Fruit fly (Drosophila melanogaster) whole organism, adult: ENCODE results near the gene CG15322.

Experiments used
- CG11617 ChIP-seq: fragments of 200-800 bp; sonication (Bioruptor generic); optimal IDR thresholded peaks from 2 replicates; lab custom pipeline; 2017; ENCODE audit warnings: mild to moderate bottlenecking, missing biosample characterization, missing genetic modification reagents, missing genetic modification characterization
- CG12768 ChIP-seq: fragments of 200-800 bp; sonication (Bioruptor generic); optimal IDR thresholded peaks from 2 replicates; lab custom pipeline; 2017; ENCODE audit warnings: missing biosample characterization, missing genetic modification characterization, mild to moderate bottlenecking, moderate library complexity, missing genetic modification reagents
- CG14711 ChIP-seq: fragments of 200-800 bp; sonication (Bioruptor generic); optimal IDR thresholded peaks from 2 replicates; lab custom pipeline; 2018; ENCODE audit warnings: missing biosample characterization, mild to moderate bottlenecking, missing genetic modification characterization, moderate library complexity
- CG1620 ChIP-seq: fragments of 200-800 bp; sonication (Bioruptor generic); optimal IDR thresholded peaks from 2 replicates; lab custom pipeline; 2016; ENCODE audit warnings: missing biosample characterization, missing genetic modification characterization
- CG33017 ChIP-seq: fragments of 200-800 bp; sonication (Bioruptor generic); optimal IDR thresholded peaks from 2 replicates; lab custom pipeline; 2018; ENCODE audit warnings: missing biosample characterization, mild to moderate bottlenecking, missing genetic modification characterization, moderate library complexity
- CG5204 ChIP-seq: fragments of 200-800 bp; sonication (Bioruptor generic); optimal IDR thresholded peaks from 2 replicates; lab custom pipeline; 2016; ENCODE audit warnings: missing biosample characterization, missing genetic modification characterization
- CG7045 ChIP-seq: fragments of 200-800 bp; sonication (Bioruptor generic); optimal IDR thresholded peaks from 2 replicates; lab custom pipeline; 2017; ENCODE audit warnings: missing biosample characterization, mild to moderate bottlenecking, missing genetic modification characterization
- CG7101 ChIP-seq: fragments of 200-800 bp; sonication (Bioruptor generic); optimal IDR thresholded peaks from 2 replicates; lab custom pipeline; 2018; ENCODE audit warnings: missing biosample characterization, mild to moderate bottlenecking, missing genetic modification characterization, moderate library complexity
- Clk ChIP-seq: fragments of 200-800 bp; sonication (Bioruptor generic); optimal IDR thresholded peaks from 2 replicates; lab custom pipeline; 2017; ENCODE audit warnings: missing biosample characterization, missing genetic modification characterization
- Crg-1 ChIP-seq: fragments of 200-800 bp; sonication (Bioruptor generic); optimal IDR thresholded peaks from 2 replicates; lab custom pipeline; 2016; ENCODE audit warnings: missing biosample characterization, missing genetic modification characterization
- Hr96 ChIP-seq: fragments of 200-800 bp; sonication (Bioruptor generic); optimal IDR thresholded peaks from 2 replicates; lab custom pipeline; 2016; ENCODE audit warnings: missing biosample characterization, missing genetic modification characterization
- Mnt ChIP-seq: fragments of 200-800 bp; sonication (Bioruptor generic); optimal IDR thresholded peaks from 2 replicates; lab custom pipeline; 2016; ENCODE audit warnings: missing biosample characterization, mild to moderate bottlenecking, missing genetic modification characterization
- bab1 ChIP-seq: fragments of 200-800 bp; sonication (Bioruptor generic); optimal IDR thresholded peaks from 3 replicates; lab custom pipeline; 2019; ENCODE audit warnings: missing biosample characterization, mild to moderate bottlenecking, missing genetic modification characterization, moderate library complexity
- cic ChIP-seq: fragments of 200-800 bp; sonication (Bioruptor generic); optimal IDR thresholded peaks from 2 replicates; lab custom pipeline; 2017; ENCODE audit warnings: missing biosample characterization, mild to moderate bottlenecking, missing genetic modification characterization, moderate library complexity
- cnc ChIP-seq, 2 experiments: fragments of >200 bp; optimal IDR thresholded peaks; 2 replicates each; lab custom pipeline; 2017
- kay ChIP-seq: fragments of 200-800 bp; sonication (Bioruptor generic); peaks from one replicate; lab custom pipeline; 2016; ENCODE audit warnings: missing biosample characterization, missing genetic modification characterization, borderline replicate concordance
- ovo ChIP-seq: fragments of 200-800 bp; sonication (Bioruptor generic); optimal IDR thresholded peaks from 2 replicates; lab custom pipeline; 2016; ENCODE audit warnings: missing biosample characterization, missing genetic modification characterization
- pad ChIP-seq: fragments of 200-800 bp; sonication (Bioruptor generic); optimal IDR thresholded peaks from 3 replicates; lab custom pipeline; 2017; ENCODE audit warnings: missing biosample characterization, missing genetic modification characterization, mild to moderate bottlenecking, moderate library complexity, missing genetic modification reagents
- tj ChIP-seq: fragments of 200-800 bp; sonication (Bioruptor generic); optimal IDR thresholded peaks from 3 replicates; lab custom pipeline; 2017; ENCODE audit warnings: missing biosample characterization, mild to moderate bottlenecking, missing genetic modification characterization, moderate library complexity
- toe ChIP-seq: fragments of 200-800 bp; sonication (Bioruptor generic); optimal IDR thresholded peaks from 2 replicates; lab custom pipeline; 2016; ENCODE audit warnings: missing biosample characterization, missing genetic modification characterization

Gene CG15322

DNA sequence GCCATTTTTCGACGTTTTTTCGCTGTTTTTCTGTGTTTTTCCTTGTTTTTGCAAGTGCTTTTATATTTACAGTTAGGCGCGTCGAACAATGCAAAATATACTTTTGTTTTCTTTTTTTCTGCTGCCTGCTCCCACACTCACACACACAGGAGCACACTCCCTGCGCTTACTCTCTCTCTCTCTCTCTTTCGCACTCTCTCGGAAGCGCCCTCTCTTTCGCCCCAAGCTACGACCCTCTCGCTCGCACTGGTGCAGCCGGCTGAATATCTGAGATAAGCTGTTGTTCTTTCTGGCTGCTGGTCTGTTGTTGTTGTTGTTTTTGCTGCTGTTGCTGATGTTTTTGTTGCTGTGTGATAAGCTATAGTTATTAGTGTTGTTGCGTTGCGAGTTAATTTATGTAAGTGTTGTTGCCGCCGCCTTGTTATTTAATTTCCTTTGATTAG, 25.6 kb downstream of the CG15322 start:
- TF ChIP-seq CG1620 (GFP tag; lab: Kevin White, UChicago) (no peak), Hr96 (GFP tag; lab: Kevin White, UChicago) (no peak), tj (peak; percentile 34), CG5204 (GFP tag; lab: Kevin White, UChicago) (no peak), toe (GFP tag; lab: Kevin White, UChicago) (no peak), CG7045 (GFP tag; lab: Kevin White, UChicago) (no peak), cic (GFP tag; lab: Kevin White, UChicago) (no peak), Clk (GFP tag; lab: Kevin White, UChicago) (no peak), pad (peak; percentile 24), CG33017 (tag; lab: Kevin White, UChicago) (no peak), CG7101 (tag; lab: Kevin White, UChicago) (no peak), Mnt (GFP tag; lab: Kevin White, UChicago) (no peak), Crg-1 (GFP tag; lab: Kevin White, UChicago) (no peak), ovo (peak; percentile 70), bab1 (GFP tag; lab: Kevin White, UChicago) (peak; percentile 16), cnc (optimal IDR thresholded peaks at IDR 0.05; lab: Kevin White, UChicago) (no peak), CG14711 (no peak), kay (GFP tag; lab: Kevin White, UChicago) (no peak), CG12768 (no peak), CG11617 (peak; percentile 4)

DNA sequence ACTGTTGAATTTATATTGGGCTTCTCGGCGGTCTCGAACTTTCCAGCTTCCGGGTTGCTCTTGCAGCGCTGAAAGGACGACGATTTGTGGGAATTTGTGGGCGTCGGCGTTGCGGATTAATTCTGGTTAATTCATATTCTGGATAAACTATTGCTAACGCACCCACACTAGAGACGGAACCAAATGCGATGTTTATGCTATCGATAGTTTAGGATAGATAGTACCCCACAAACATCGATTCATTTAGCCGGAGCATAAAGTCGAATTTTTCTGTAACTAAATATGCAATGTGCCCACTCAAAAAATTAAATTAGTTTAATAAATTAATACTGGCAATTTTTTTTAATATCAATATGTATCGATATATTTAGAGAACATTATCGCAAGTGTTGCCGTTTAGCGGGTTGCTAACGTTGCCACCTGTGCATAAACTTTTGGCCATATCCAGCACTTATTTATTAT, 26.3 kb downstream of the CG15322 start, which contains the start of gene Rab35:
TSS of gene Rab35 (minus strand) at position 194 of the 462 bp plus-strand sequence.
- TF ChIP-seq cnc (optimal IDR thresholded peaks at IDR 0.05; lab: Kevin White, UChicago) (no peak), CG7045 (GFP tag; lab: Kevin White, UChicago) (no peak), CG5204 (GFP tag; lab: Kevin White, UChicago) (peak; percentile 17), cic (GFP tag; lab: Kevin White, UChicago) (no peak), CG1620 (GFP tag; lab: Kevin White, UChicago) (peak; percentile 74), pad (peak; percentile 35), CG12768 (no peak), Clk (GFP tag; lab: Kevin White, UChicago) (no peak), Crg-1 (GFP tag; lab: Kevin White, UChicago) (peak; percentile 30), Mnt (GFP tag; lab: Kevin White, UChicago) (peak; percentile 14), CG7101 (tag; lab: Kevin White, UChicago) (peak; percentile 5), bab1 (GFP tag; lab: Kevin White, UChicago) (peak; percentile 2), tj (no peak), CG11617 (no peak), Hr96 (GFP tag; lab: Kevin White, UChicago) (no peak), toe (GFP tag; lab: Kevin White, UChicago) (peak; percentile 50), ovo (no peak), kay (GFP tag; lab: Kevin White, UChicago) (no peak), CG33017 (tag; lab: Kevin White, UChicago) (no peak), CG14711 (peak; percentile 9)

DNA sequence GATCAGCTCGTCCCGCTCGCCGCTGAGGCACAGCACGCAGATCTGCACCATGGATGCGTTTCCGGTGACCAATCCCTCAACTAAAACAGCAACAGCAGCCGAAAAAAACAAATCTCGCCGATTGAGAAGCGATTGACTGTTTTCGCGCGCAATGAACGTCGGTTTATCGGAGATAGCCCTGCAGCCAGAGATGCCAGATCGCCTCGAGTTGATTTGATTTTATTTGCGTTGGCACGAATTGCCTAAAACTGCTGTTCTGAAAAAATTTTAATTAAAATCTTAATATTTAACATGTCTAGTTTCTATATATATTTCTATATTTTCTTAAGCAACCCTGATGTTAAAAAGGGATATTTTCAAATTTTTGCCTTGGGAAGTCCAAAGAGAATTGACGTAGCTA, 29.2 kb downstream of the CG15322 start:
- TF ChIP-seq CG14711 (no peak), Mnt (GFP tag; lab: Kevin White, UChicago) (no peak), CG33017 (tag; lab: Kevin White, UChicago) (no peak), cic (GFP tag; lab: Kevin White, UChicago) (no peak), bab1 (GFP tag; lab: Kevin White, UChicago) (no peak), CG5204 (GFP tag; lab: Kevin White, UChicago) (no peak), cnc (optimal IDR thresholded peaks at IDR 0.05; lab: Kevin White, UChicago) (no peak), tj (no peak), ovo (no peak), Crg-1 (GFP tag; lab: Kevin White, UChicago) (no peak)

DNA sequence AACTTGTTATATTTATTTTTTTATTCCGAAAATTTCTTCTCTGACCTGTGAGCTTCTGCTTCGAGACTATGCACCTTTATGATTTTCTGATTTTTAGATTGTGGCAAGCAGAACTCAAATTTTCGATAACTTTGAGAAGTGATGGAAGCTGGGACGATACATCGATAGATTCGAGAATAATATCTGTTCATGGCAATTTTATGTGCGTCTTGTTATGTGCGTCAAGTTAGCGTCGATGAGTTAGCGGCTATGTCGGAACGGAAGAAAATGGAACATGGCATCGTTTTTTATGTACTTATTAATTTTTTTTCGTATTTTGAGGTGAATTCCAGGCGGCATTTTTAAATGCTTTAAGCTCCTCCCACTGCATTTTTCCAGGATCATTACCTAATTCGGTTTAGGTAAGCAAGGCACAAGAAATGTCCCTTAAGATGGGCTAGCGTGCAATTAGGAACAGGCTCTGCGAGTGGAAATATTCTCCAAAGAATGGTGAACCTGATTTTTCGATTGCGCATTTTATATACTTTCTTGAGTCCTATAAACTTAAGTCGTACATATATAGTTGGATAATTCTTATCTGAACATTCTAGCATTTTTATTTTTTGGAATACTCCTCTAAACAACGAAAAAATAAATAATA, 32.5 kb downstream of the CG15322 start, which contains the start of gene Phf7:
TSS of gene Phf7 (minus strand) at position 58 of the 640 bp plus-strand sequence.
- TF ChIP-seq bab1 (GFP tag; lab: Kevin White, UChicago) (no peak), Clk (GFP tag; lab: Kevin White, UChicago) (no peak), CG12768 (no peak)

DNA sequence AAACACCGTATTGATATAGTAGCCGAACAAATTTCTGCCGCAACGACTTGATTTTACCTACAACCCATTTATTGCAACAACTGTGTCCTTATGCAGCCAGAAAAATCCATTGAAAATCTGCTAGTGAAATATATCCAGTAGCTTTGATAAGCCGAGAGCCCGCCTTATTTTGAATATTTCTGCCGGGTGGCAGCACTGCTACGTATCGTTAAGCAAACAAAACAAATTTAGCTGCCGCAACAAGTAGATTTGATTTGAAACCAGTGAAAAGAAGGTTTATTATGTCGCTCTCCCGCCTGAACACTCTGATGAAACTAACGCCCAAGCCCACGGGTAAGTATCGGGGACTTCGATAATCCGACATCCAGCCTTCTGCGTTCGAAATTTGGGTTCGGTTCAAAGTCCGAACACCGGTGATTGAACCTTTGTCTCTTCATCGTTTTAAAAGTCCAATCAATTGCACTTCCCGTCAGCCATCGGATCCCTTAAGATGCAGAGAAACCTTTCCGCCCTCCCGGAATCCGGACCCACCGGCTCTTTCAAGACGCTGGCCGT, 33.2 kb downstream of the CG15322 start, which contains the start of gene CG9577:
TSS of gene CG9577 (plus strand) at position 190 of the 555 bp plus-strand sequence.
- TF ChIP-seq cnc (optimal IDR thresholded peaks at IDR 0.05; lab: Kevin White, UChicago) = no peak
- TF ChIP-seq CG11617 = no peak
- TF ChIP-seq bab1 (GFP tag; lab: Kevin White, UChicago) = peak; percentile 9
- no peak for TF ChIP-seq ovo
- TF ChIP-seq CG7101 (tag; lab: Kevin White, UChicago) = no peak
- no peak for TF ChIP-seq CG14711
- peak; percentile 9 for TF ChIP-seq Hr96 (GFP tag; lab: Kevin White, UChicago)
- TF ChIP-seq toe (GFP tag; lab: Kevin White, UChicago) = no peak
- no peak for TF ChIP-seq CG7045 (GFP tag; lab: Kevin White, UChicago)
- no peak for TF ChIP-seq pad
- no peak for TF ChIP-seq Mnt (GFP tag; lab: Kevin White, UChicago)
- TF ChIP-seq CG12768 = peak; percentile 47
- TF ChIP-seq Crg-1 (GFP tag; lab: Kevin White, UChicago) = no peak
- no peak for TF ChIP-seq CG5204 (GFP tag; lab: Kevin White, UChicago)
- TF ChIP-seq tj = no peak
- no peak for TF ChIP-seq kay (GFP tag; lab: Kevin White, UChicago)
- no peak for TF ChIP-seq Clk (GFP tag; lab: Kevin White, UChicago)
- no peak for TF ChIP-seq CG33017 (tag; lab: Kevin White, UChicago)
- TF ChIP-seq cic (GFP tag; lab: Kevin White, UChicago) = no peak
- TF ChIP-seq CG1620 (GFP tag; lab: Kevin White, UChicago) = no peak
